Fruit fly (Drosophila melanogaster) whole organism, embryonic: ENCODE measurements around the gene mthl9.
A peak's percentile ranks its signal among the peaks of the same experiment; 100 is the strongest.

Source experiments
- Aef1 ChIP-seq: fragments of 200-800 bp; sonication (Bioruptor generic); IDR thresholded peaks from 3 replicates; pipeline ENCODE4 v1.3.6; 2022; ENCODE audit warnings: missing biosample characterization, missing genetic modification characterization
- Antp ChIP-seq: fragments of 200-800 bp; sonication (Bioruptor generic); optimal IDR thresholded peaks from 3 replicates; lab custom pipeline; 2016; ENCODE audit warnings: missing biosample characterization, missing genetic modification characterization
- CG12071 ChIP-seq: fragments of 200-800 bp; sonication (Bioruptor generic); optimal IDR thresholded peaks from 3 replicates; lab custom pipeline; 2018; ENCODE audit warnings: missing biosample characterization, mild to moderate bottlenecking, missing genetic modification characterization
- CG15011 ChIP-seq: fragments of 200-800 bp; sonication (Bioruptor generic); optimal IDR thresholded peaks from 3 replicates; lab custom pipeline; 2018; ENCODE audit warnings: missing biosample characterization, mild to moderate bottlenecking, missing genetic modification characterization
- CG16815 ChIP-seq: fragments of 200-800 bp; sonication (Bioruptor generic); optimal IDR thresholded peaks from 3 replicates; lab custom pipeline; 2017; ENCODE audit warnings: missing biosample characterization, mild to moderate bottlenecking, missing genetic modification characterization
- CG17612 ChIP-seq: fragments of 200-800 bp; sonication (Bioruptor generic); IDR thresholded peaks from 2 replicates; pipeline ENCODE4 v1.3.6; 2022; ENCODE audit warnings: missing biosample characterization, missing genetic modification characterization
- CG17912 ChIP-seq: fragments of 200-800 bp; sonication (Bioruptor generic); optimal IDR thresholded peaks from 2 replicates; lab custom pipeline; 2018; ENCODE audit warnings: missing biosample characterization, mild to moderate bottlenecking, missing genetic modification characterization
- CG18262 ChIP-seq: fragments of 200-800 bp; optimal IDR thresholded peaks from 3 replicates; lab custom pipeline; 2019; ENCODE audit warnings: missing biosample characterization, mild to moderate bottlenecking, missing genetic modification characterization, moderate library complexity
- CG18599 ChIP-seq: fragments of 200-800 bp; sonication (Bioruptor generic); optimal IDR thresholded peaks from 3 replicates; lab custom pipeline; 2017; ENCODE audit warnings: missing biosample characterization, missing genetic modification characterization, mild to moderate bottlenecking, moderate library complexity, missing genetic modification reagents
- CG2678 ChIP-seq: fragments of 200-800 bp; sonication (Bioruptor generic); optimal IDR thresholded peaks from 3 replicates; lab custom pipeline; 2019; ENCODE audit warnings: missing biosample characterization, mild to moderate bottlenecking, missing genetic modification characterization, moderate library complexity
- CG2875 ChIP-seq: fragments of 200-800 bp; sonication (Bioruptor generic); optimal IDR thresholded peaks from 2 replicates; lab custom pipeline; 2017; ENCODE audit warnings: missing biosample characterization, mild to moderate bottlenecking, missing genetic modification characterization, missing genetic modification reagents
- CG32767 ChIP-seq: fragments of 200-800 bp; sonication (Bioruptor generic); IDR thresholded peaks from 2 replicates; pipeline ENCODE4 v1.3.6; 2022; ENCODE audit warnings: missing biosample characterization, missing genetic modification characterization
- CG4424 ChIP-seq: fragments of 200-800 bp; sonication (Bioruptor generic); optimal IDR thresholded peaks from 3 replicates; lab custom pipeline; 2016; ENCODE audit warnings: missing biosample characterization, missing genetic modification characterization
- CG4617 ChIP-seq: fragments of 200-800 bp; sonication (Bioruptor generic); optimal IDR thresholded peaks from 3 replicates; lab custom pipeline; 2016; ENCODE audit warnings: missing biosample characterization, missing genetic modification characterization, borderline replicate concordance
- CG4707 ChIP-seq: fragments of 200-800 bp; sonication (Bioruptor generic); optimal IDR thresholded peaks from 2 replicates; lab custom pipeline; 2018; ENCODE audit warnings: missing biosample characterization, mild to moderate bottlenecking, missing genetic modification characterization, moderate library complexity
- CG4730 ChIP-seq: fragments of 200-800 bp; sonication (Bioruptor generic); IDR thresholded peaks from 2 replicates; pipeline ENCODE4 v1.3.6; 2022; ENCODE audit warnings: missing biosample characterization, missing genetic modification characterization
- CG4854 ChIP-seq: fragments of 200-800 bp; sonication (Bioruptor generic); optimal IDR thresholded peaks from 2 replicates; lab custom pipeline; 2016; ENCODE audit warnings: missing biosample characterization, missing genetic modification characterization, inconsistent platforms
- CG6854 ChIP-seq: fragments of 200-800 bp; sonication (Bioruptor generic); optimal IDR thresholded peaks from 3 replicates; lab custom pipeline; 2017; ENCODE audit warnings: missing biosample characterization, mild to moderate bottlenecking, missing genetic modification characterization
- CG7271 ChIP-seq: fragments of 200-800 bp; sonication (Bioruptor generic); optimal IDR thresholded peaks from 2 replicates; lab custom pipeline; 2018; ENCODE audit warnings: missing biosample characterization, mild to moderate bottlenecking, missing genetic modification characterization, moderate library complexity
- CG7745 ChIP-seq: fragments of 200-800 bp; sonication (Bioruptor generic); optimal IDR thresholded peaks from 2 replicates; lab custom pipeline; 2018; ENCODE audit warnings: missing biosample characterization, mild to moderate bottlenecking, missing genetic modification characterization, moderate library complexity
- CG9215 ChIP-seq: fragments of 200-800 bp; sonication (Bioruptor generic); IDR thresholded peaks from 2 replicates; pipeline ENCODE4 v1.3.6; 2022; ENCODE audit warnings: missing biosample characterization, missing genetic modification characterization
- Camta ChIP-seq: fragments of 200-800 bp; sonication (Bioruptor generic); optimal IDR thresholded peaks from 2 replicates; lab custom pipeline; 2016; ENCODE audit warnings: missing biosample characterization, missing genetic modification characterization
- CrebB ChIP-seq: fragments of 200-800 bp; sonication (Bioruptor generic); optimal IDR thresholded peaks from 3 replicates; lab custom pipeline; 2018; ENCODE audit warnings: missing biosample characterization, mild to moderate bottlenecking, missing genetic modification characterization
- D19A ChIP-seq: fragments of 200-800 bp; optimal IDR thresholded peaks from 3 replicates; lab custom pipeline; 2019; ENCODE audit warnings: missing biosample characterization, mild to moderate bottlenecking, missing genetic modification characterization, moderate library complexity
- D19B ChIP-seq: fragments of 200-800 bp; sonication (Bioruptor generic); optimal IDR thresholded peaks from 2 replicates; lab custom pipeline; 2017; ENCODE audit warnings: missing biosample characterization, mild to moderate bottlenecking, missing genetic modification characterization
- Dip3 ChIP-seq: fragments of 200-800 bp; sonication (Bioruptor generic); optimal IDR thresholded peaks from 3 replicates; lab custom pipeline; 2016; ENCODE audit warnings: missing biosample characterization, missing genetic modification characterization
- Dll ChIP-seq: fragments of 200-800 bp; sonication (Bioruptor generic); IDR thresholded peaks from 4 replicates; pipeline ENCODE4 v1.3.6; 2022; ENCODE audit warnings: missing biosample characterization, missing genetic modification characterization; ENCODE audit not compliant: partially characterized antibody
- Eip74EF ChIP-seq, 2 experiments: fragments of 200-800 bp in 1 of 2; fragments of >200 bp in 1 of 2; sonication (Bioruptor generic) in 1 of 2; optimal IDR thresholded peaks; 2 replicates each; lab custom pipeline; 2017 to 2019; ENCODE audit warnings: missing biosample characterization in 2 of 2, missing genetic modification characterization in 2 of 2, mild to moderate bottlenecking in 1 of 2, moderate library complexity in 1 of 2
- Ets65A ChIP-seq: fragments of 200-800 bp; sonication (Bioruptor generic); peaks from one replicate; lab custom pipeline; 2016; ENCODE audit warnings: missing biosample characterization, missing genetic modification characterization
- GATAe ChIP-seq: fragments of 200-800 bp; sonication (Bioruptor generic); conservative IDR thresholded peaks from 2 replicates; pipeline ENCODE4 v1.3.6; 2022; ENCODE audit warnings: missing biosample characterization, missing genetic modification characterization
- Hey ChIP-seq: fragments of 200-800 bp; sonication (Bioruptor generic); optimal IDR thresholded peaks from 3 replicates; lab custom pipeline; 2018; ENCODE audit warnings: missing biosample characterization, mild to moderate bottlenecking, missing genetic modification characterization
- HmgD ChIP-seq: fragments of 200-800 bp; sonication (Bioruptor generic); optimal IDR thresholded peaks from 3 replicates; lab custom pipeline; 2016; ENCODE audit warnings: missing biosample characterization, missing genetic modification characterization
- Meics ChIP-seq: fragments of 200-800 bp; sonication (Bioruptor generic); optimal IDR thresholded peaks from 2 replicates; lab custom pipeline; 2017; ENCODE audit warnings: missing biosample characterization, mild to moderate bottlenecking, missing genetic modification characterization
- Nf-YB ChIP-seq: fragments of 200-800 bp; sonication (Bioruptor generic); optimal IDR thresholded peaks from 3 replicates; lab custom pipeline; 2019; ENCODE audit warnings: missing biosample characterization, mild to moderate bottlenecking, missing genetic modification characterization, moderate library complexity
- Poxn ChIP-seq: fragments of 200-800 bp; sonication (Bioruptor generic); IDR thresholded peaks from 2 replicates; pipeline ENCODE4 v1.3.6; 2022; ENCODE audit warnings: missing biosample characterization, missing genetic modification characterization
- Rfx ChIP-seq: fragments of 200-800 bp; sonication (Bioruptor generic); IDR thresholded peaks from 2 replicates; pipeline ENCODE4 v1.3.6; 2022; ENCODE audit warnings: missing biosample characterization, missing genetic modification characterization
- Sry-β ChIP-seq: fragments of 200-800 bp; sonication (Bioruptor generic); optimal IDR thresholded peaks from 2 replicates; lab custom pipeline; 2018; ENCODE audit warnings: missing biosample characterization, mild to moderate bottlenecking, missing genetic modification characterization, moderate library complexity
- Ssrp ChIP-seq: fragments of 200-800 bp; sonication (Bioruptor generic); optimal IDR thresholded peaks from 2 replicates; lab custom pipeline; 2018; ENCODE audit warnings: missing biosample characterization, mild to moderate bottlenecking, missing genetic modification characterization, moderate library complexity
- Stat92E ChIP-seq, 3 experiments: fragments of >200 bp in 2 of 3; fragments of 200-800 bp in 1 of 3; sonication (Bioruptor generic) in 1 of 3; optimal IDR thresholded peaks; 2 replicates each; lab custom pipeline; 2017 to 2019; ENCODE audit warnings: missing biosample characterization in 3 of 3, missing genetic modification characterization in 3 of 3, mild to moderate bottlenecking in 1 of 3, moderate library complexity in 1 of 3
- Tbp ChIP-seq: fragments of >200 bp; optimal IDR thresholded peaks from 2 replicates; lab custom pipeline; 2018; ENCODE audit warnings: missing biosample characterization, missing genetic modification characterization
- btn ChIP-seq: fragments of 200-800 bp; sonication (Bioruptor generic); optimal IDR thresholded peaks from 2 replicates; lab custom pipeline; 2016; ENCODE audit warnings: missing biosample characterization, missing genetic modification characterization
- da ChIP-seq: fragments of 200-800 bp; sonication (Bioruptor generic); optimal IDR thresholded peaks from 2 replicates; lab custom pipeline; 2016; ENCODE audit warnings: missing biosample characterization, missing genetic modification characterization
- dan ChIP-seq: fragments of 200-800 bp; sonication (Bioruptor generic); IDR thresholded peaks from 2 replicates; pipeline ENCODE4 v1.3.6; 2022; ENCODE audit warnings: missing biosample characterization, missing genetic modification characterization
- disco-r ChIP-seq: fragments of 200-800 bp; sonication (Bioruptor generic); optimal IDR thresholded peaks from 2 replicates; lab custom pipeline; 2016; ENCODE audit warnings: missing biosample characterization, missing genetic modification characterization
- exex ChIP-seq: fragments of 200-800 bp; sonication (Bioruptor generic); optimal IDR thresholded peaks from 4 replicates; lab custom pipeline; 2018; ENCODE audit warnings: missing biosample characterization, mild to moderate bottlenecking, missing genetic modification characterization, moderate library complexity
- gsb-n ChIP-seq: fragments of 200-800 bp; sonication (Bioruptor generic); optimal IDR thresholded peaks from 3 replicates; lab custom pipeline; 2018; ENCODE audit warnings: missing biosample characterization, mild to moderate bottlenecking, missing genetic modification characterization
- nau ChIP-seq: fragments of 200-800 bp; sonication (Bioruptor generic); optimal IDR thresholded peaks from 3 replicates; lab custom pipeline; 2017; ENCODE audit warnings: missing biosample characterization, mild to moderate bottlenecking, missing genetic modification characterization, missing genetic modification reagents
- stwl ChIP-seq: fragments of 200-800 bp; sonication (Bioruptor generic); optimal IDR thresholded peaks from 3 replicates; lab custom pipeline; 2018; ENCODE audit warnings: missing biosample characterization, mild to moderate bottlenecking, missing genetic modification characterization, moderate library complexity
- yki ChIP-seq: fragments of >200 bp; optimal IDR thresholded peaks from 3 replicates; lab custom pipeline; 2018
- zen2 ChIP-seq: fragments of 200-800 bp; sonication (Bioruptor generic); IDR thresholded peaks from 3 replicates; pipeline ENCODE4 v1.3.6; 2022; ENCODE audit warnings: missing biosample characterization, missing genetic modification characterization; ENCODE audit not compliant: partially characterized antibody

mthl9 gene

dm6 chr3L:292146-292776, 39.8 kb downstream of the mthl9 start (continued):
- TF ChIP-seq stwl (tag; lab: Kevin White, UChicago) (peak; percentile 13), CrebB (tag; lab: Kevin White, UChicago) (peak; percentile 23), Rfx (GFP tag; lab: Robert Waterston, UW) (no peak; the same call in 1 of the 2 replicates), nau (GFP tag; lab: Kevin White, UChicago) (no peak), CG15011 (GFP tag; lab: Kevin White, UChicago) (no peak), CG7271 (tag; lab: Kevin White, UChicago) (peak; percentile 6), CG16815 (no peak), HmgD (GFP tag; lab: Kevin White, UChicago) (peak; percentile 16), D19A (tag; lab: Kevin White, UChicago) (peak; percentile 23), Dll (GFP tag; lab: Robert Waterston, UW) (no peak), Tbp (GFP tag; lab: Kevin White, UChicago) (no peak), Camta (GFP tag; lab: Kevin White, UChicago) (no peak), CG4730 (GFP tag; lab: Robert Waterston, UW) (no peak), Ets65A (GFP tag; lab: Kevin White, UChicago) (no peak), D19B (GFP tag; lab: Kevin White, UChicago) (no peak), CG4424 (no peak), CG6854 (GFP tag; lab: Kevin White, UChicago) (no peak), CG18262 (tag; lab: Kevin White, UChicago) (no peak), CG17912 (GFP tag; lab: Kevin White, UChicago) (no peak), Dip3 (GFP tag; lab: Kevin White, UChicago) (peak; percentile 28), btn (GFP tag; lab: Kevin White, UChicago) (no peak), CG2875 (GFP tag; lab: Kevin White, UChicago) (no peak), Ssrp (tag; lab: Kevin White, UChicago) (no peak), yki (no peak), da (GFP tag; lab: Kevin White, UChicago) (no peak), CG12071 (GFP tag; lab: Kevin White, UChicago) (no peak), CG4854 (GFP tag; lab: Kevin White, UChicago) (peak; percentile 80), Hey (no peak), dan (GFP tag; lab: Robert Waterston, UW) (no peak), Antp (no peak), gsb-n (tag; lab: Kevin White, UChicago) (no peak), GATAe (GFP tag; lab: Robert Waterston, UW) (no peak), CG17612 (no peak), CG9215 (GFP tag; lab: Robert Waterston, UW) (no peak), exex (tag; lab: Kevin White, UChicago) (no peak), Meics (no peak), Eip74EF (GFP tag; optimal IDR thresholded peaks at IDR 0.05; lab: Kevin White, UChicago) (no peak), Sry-β (no peak), CG2678 (no peak), Stat92E (GFP tag; optimal IDR thresholded peaks at IDR 0.05; lab: Kevin White, UChicago) (peak in 1 of 3 experiments; percentile 71), CG4707 (GFP tag; lab: Kevin White, UChicago) (no peak), disco-r (no peak), CG4617 (peak; percentile 59), CG7745 (tag; lab: Kevin White, UChicago) (no peak), CG18599 (peak; percentile 16), zen2 (GFP tag; lab: Robert Waterston, UW) (no peak), Poxn (GFP tag; lab: Robert Waterston, UW) (no peak), Aef1 (GFP tag; lab: Robert Waterston, UW) (no peak), CG32767 (peak; percentile 89), Nf-YB (GFP tag; lab: Kevin White, UChicago) (no peak)
